Worm (Caenorhabditis elegans): ENCODE results near the gene R01E6.7.

DNA sequence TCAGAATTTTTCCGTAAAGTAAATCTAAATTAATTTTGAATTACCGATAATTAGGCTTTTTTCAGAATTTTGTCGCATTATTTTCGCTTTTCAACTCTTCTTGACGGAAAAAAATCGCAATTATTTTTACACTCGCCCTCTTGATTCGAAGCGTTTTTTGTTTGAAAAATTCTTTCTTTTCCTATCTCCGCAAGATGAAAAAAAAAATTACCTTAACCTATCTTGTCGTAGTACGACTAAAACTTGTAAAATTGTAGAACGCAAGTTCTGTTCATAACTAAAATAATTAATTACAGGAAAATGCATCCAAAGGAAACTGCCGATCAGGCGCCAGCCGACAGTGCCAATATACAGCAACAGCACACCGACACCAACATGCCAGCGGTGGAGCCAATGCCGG, 30.4 kb upstream of the R01E6.7 start, which contains the start of gene F54B11.7:
- TF ChIP-seq nhr-76 (tag; optimal IDR thresholded peaks at IDR 0.05), result no peak
- no peak for TF ChIP-seq unc-39 (tag; optimal IDR thresholded peaks at IDR 0.05)
- no peak for TF ChIP-seq unc-62 (GFP tag; optimal IDR thresholded peaks at IDR 0.05)
- TF ChIP-seq nhr-23 (tag; optimal IDR thresholded peaks at IDR 0.05), result no peak
- no peak for TF ChIP-seq nhr-77 (tag; optimal IDR thresholded peaks at IDR 0.05)
- TF ChIP-seq skn-1 (tag; optimal IDR thresholded peaks at IDR 0.05), result no peak
- no peak for TF ChIP-seq ama-1 (optimal IDR thresholded peaks at IDR 0.05)
- no peak for TF ChIP-seq ceh-9 (tag; optimal IDR thresholded peaks at IDR 0.05)
- TF ChIP-seq egl-5 (tag; optimal IDR thresholded peaks at IDR 0.05), result no peak

Measured in whole organism, L3 larva.